Worm (Caenorhabditis elegans) whole organism, late embryonic: ENCODE measurements around the gene Y51H7C.9.

ENCODE experiments used
- C38D4.7 ChIP-seq: fragments of 200-800 bp; sonication (Bioruptor generic); optimal IDR thresholded peaks from 2 replicates; lab custom pipeline; 2018; ENCODE audit warnings: mild to moderate bottlenecking, missing genetic modification characterization, moderate library complexity, missing compliant biosample characterization
- ceh-24 ChIP-seq: sonication (generic microtip); optimal IDR thresholded peaks from 2 replicates; lab custom pipeline; 2016; ENCODE audit warnings: mild to moderate bottlenecking, missing genetic modification characterization, missing compliant biosample characterization
- ceh-30 ChIP-seq: fragments of 150-350 bp; optimal IDR thresholded peaks from 2 replicates; lab custom pipeline; 2014; ENCODE audit warnings: missing biosample characterization, missing genetic modification characterization
- ceh-34 ChIP-seq: sonication (generic microtip); optimal IDR thresholded peaks from 2 replicates; lab custom pipeline; 2016; ENCODE audit warnings: mild to moderate bottlenecking, missing genetic modification characterization, missing compliant biosample characterization
- elt-4 ChIP-seq: sonication (generic microtip); optimal IDR thresholded peaks from 2 replicates; lab custom pipeline; 2016; ENCODE audit warnings: missing genetic modification characterization, missing compliant biosample characterization
- pha-4 ChIP-seq: fragments of 150-350 bp; optimal IDR thresholded peaks from 2 replicates; lab custom pipeline; 2018; ENCODE audit warnings: missing biosample characterization, missing genetic modification reagents, missing genetic modification characterization

DNA sequence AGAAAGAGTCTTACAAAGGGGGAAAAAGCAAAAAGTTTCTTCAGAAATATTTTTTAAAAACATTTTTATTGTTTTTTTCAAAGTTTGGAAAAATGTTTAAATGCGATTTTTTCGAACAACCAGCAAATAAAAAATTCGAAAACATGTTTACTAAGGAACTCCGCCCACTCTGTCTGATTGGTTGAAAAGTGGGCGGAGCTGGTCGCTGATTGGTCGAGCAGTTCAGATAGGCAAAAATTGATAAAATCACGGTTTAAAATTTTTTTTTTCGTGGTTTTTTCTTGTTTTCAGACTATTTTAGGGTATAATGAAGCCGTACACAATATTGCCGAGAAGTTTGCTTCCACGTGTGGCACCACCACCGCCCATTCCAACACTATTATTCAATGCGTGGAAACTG lies 39.1 kb downstream of the Y51H7C.9 start:
- TF ChIP-seq elt-4 (tag; lab: Kevin White, UChicago) (no peak), ceh-34 (tag; lab: Kevin White, UChicago) (no peak), ceh-30 (no peak), ceh-24 (tag; lab: Kevin White, UChicago) (no peak), C38D4.7 (no peak), pha-4 (no peak)
